Worm (Caenorhabditis elegans) whole organism, L2 larva: Measurements from ENCODE around the gene ifta-1.

Experiments
- R02D3.7 ChIP-seq: fragments of 150-350 bp; optimal IDR thresholded peaks from 2 replicates; lab custom pipeline; 2014; ENCODE audit warnings: missing biosample characterization, missing genetic modification characterization
- ama-1 ChIP-seq: fragments of 150-350 bp; optimal IDR thresholded peaks from 2 replicates; lab custom pipeline; 2018; ENCODE audit warnings: inconsistent platforms
- ceh-82 ChIP-seq: fragments of 150-350 bp; optimal IDR thresholded peaks from 2 replicates; lab custom pipeline; 2014; ENCODE audit warnings: missing biosample characterization, missing genetic modification characterization
- lin-39 ChIP-seq: fragments of 150-350 bp; optimal IDR thresholded peaks from 2 replicates; lab custom pipeline; 2014; ENCODE audit warnings: missing biosample characterization, missing genetic modification reagents, missing genetic modification characterization
- lsy-2 ChIP-seq, 2 experiments: fragments of 150-350 bp in 1 of 2; sonication (generic microtip) in 1 of 2; optimal IDR thresholded peaks; 2 replicates each; lab custom pipeline; 2014 to 2017; ENCODE audit warnings: missing biosample characterization in 2 of 2, missing genetic modification characterization in 2 of 2
- nhr-10 ChIP-seq: sonication (generic microtip); optimal IDR thresholded peaks from 2 replicates; lab custom pipeline; 2017; ENCODE audit warnings: missing biosample characterization, missing genetic modification characterization
- nhr-12 ChIP-seq: fragments of 150-350 bp; optimal IDR thresholded peaks from 2 replicates; lab custom pipeline; 2014; ENCODE audit warnings: missing biosample characterization, missing genetic modification characterization
- nhr-25 ChIP-seq: fragments of 150-350 bp; sonication (generic microtip); optimal IDR thresholded peaks from 3 replicates; lab custom pipeline; 2014; ENCODE audit warnings: missing biosample characterization, missing genetic modification characterization
- skn-1 ChIP-seq: sonication (generic microtip); optimal IDR thresholded peaks from 2 replicates; lab custom pipeline; 2017; ENCODE audit warnings: missing biosample characterization, missing genetic modification characterization
- unc-62 ChIP-seq: fragments of 150-350 bp; optimal IDR thresholded peaks from 2 replicates; lab custom pipeline; 2014; ENCODE audit warnings: missing biosample characterization, missing genetic modification reagents, missing genetic modification characterization
- ztf-4 ChIP-seq: fragments of 150-350 bp; optimal IDR thresholded peaks from 2 replicates; lab custom pipeline; 2014; ENCODE audit warnings: missing biosample characterization, missing genetic modification characterization

DNA sequence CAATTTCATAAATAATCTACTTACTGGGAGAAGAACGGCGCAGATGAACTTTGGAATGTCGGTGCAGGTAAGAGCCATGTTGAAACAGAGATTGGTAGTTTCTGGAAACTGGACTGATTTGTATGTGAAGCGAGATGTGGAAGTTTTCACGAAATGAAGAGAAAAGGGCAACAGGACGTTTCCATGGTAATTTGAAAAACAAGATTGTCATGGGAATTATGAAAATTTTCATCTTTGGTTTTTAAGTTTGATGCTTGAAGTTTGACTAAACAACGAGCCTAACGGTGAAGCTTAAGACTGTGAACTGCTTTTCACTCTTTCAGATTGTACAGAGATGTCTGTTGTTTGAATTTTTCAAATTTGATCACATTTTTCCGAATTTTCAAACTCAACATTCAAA, 40.3 kb downstream of the ifta-1 start, which contains the start of gene T23F2.3:
- no peak for TF ChIP-seq R02D3.7 (tag; lab: Kevin White, UChicago)
- TF ChIP-seq nhr-12 (tag; lab: Kevin White, UChicago) = no peak
- no peak for TF ChIP-seq skn-1 (tag; lab: Kevin White, UChicago)
- TF ChIP-seq lsy-2 (tag; optimal IDR thresholded peaks at IDR 0.05; lab: Kevin White, UChicago) = no peak
- TF ChIP-seq unc-62 (GFP tag; lab: Kevin White, UChicago) = no peak
- no peak for TF ChIP-seq ceh-82 (tag; lab: Kevin White, UChicago)
- TF ChIP-seq lin-39 (tag; lab: Kevin White, UChicago) = no peak
- no peak for TF ChIP-seq ztf-4 (tag; lab: Kevin White, UChicago)
- TF ChIP-seq ama-1 (lab: Kevin White, UChicago) = no peak
- no peak for TF ChIP-seq nhr-25 (tag; lab: Kevin White, UChicago)
- no peak for TF ChIP-seq nhr-10
